Worm (Caenorhabditis elegans) whole organism, L4 larva: ENCODE measurements around the gene F54D5.23.
A peak's percentile ranks its signal among the peaks of the same experiment; 100 is the strongest.

Experiments
- F10B5.3 ChIP-seq: sonication (generic microtip); optimal IDR thresholded peaks from 2 replicates; lab custom pipeline; 2016; ENCODE audit warnings: mild to moderate bottlenecking, missing genetic modification characterization, missing compliant biosample characterization
- F37D6.2 ChIP-seq: sonication (generic microtip); optimal IDR thresholded peaks from 2 replicates; lab custom pipeline; 2016; ENCODE audit warnings: mild to moderate bottlenecking, missing genetic modification characterization, missing compliant biosample characterization
- F49E8.2 ChIP-seq: sonication (generic microtip); optimal IDR thresholded peaks from 2 replicates; lab custom pipeline; 2016; ENCODE audit warnings: missing compliant biosample characterization, mild to moderate bottlenecking, missing genetic modification characterization, borderline replicate concordance
- T20F7.1 ChIP-seq: fragments of 200-800 bp; sonication (Bioruptor generic); optimal IDR thresholded peaks from 2 replicates; lab custom pipeline; 2018; ENCODE audit warnings: mild to moderate bottlenecking, missing genetic modification characterization, missing compliant biosample characterization
- Y75B8A.6 ChIP-seq: fragments of 200-800 bp; sonication (Bioruptor generic); IDR thresholded peaks from 2 replicates; pipeline ENCODE4 v1.3.6; 2022; ENCODE audit warnings: missing genetic modification reagents, missing genetic modification characterization, missing compliant biosample characterization
- aha-1 ChIP-seq: fragments of 150-350 bp; peaks from one replicate; lab custom pipeline; 2014; ENCODE audit warnings: missing biosample characterization, missing genetic modification characterization
- aly-2 ChIP-seq: sonication (generic microtip); optimal IDR thresholded peaks from 2 replicates; lab custom pipeline; 2018; ENCODE audit warnings: missing biosample characterization, missing genetic modification characterization
- ama-1 ChIP-seq: fragments of 150-350 bp; optimal IDR thresholded peaks from 2 replicates; lab custom pipeline; 2014; ENCODE audit warnings: inconsistent platforms, mixed read lengths
- arid-1 ChIP-seq: fragments of 200-800 bp; sonication (Bioruptor generic); conservative IDR thresholded peaks from 2 replicates; pipeline ENCODE4 v1.3.6; 2022; ENCODE audit warnings: missing genetic modification reagents, missing genetic modification characterization, missing compliant biosample characterization
- ceh-20 ChIP-seq: fragments of 200-800 bp; sonication (Bioruptor generic); IDR thresholded peaks from 2 replicates; pipeline ENCODE4 v1.3.6; 2022; ENCODE audit warnings: missing genetic modification reagents, missing genetic modification characterization, missing compliant biosample characterization
- ceh-28 ChIP-seq: fragments of 150-350 bp; optimal IDR thresholded peaks from 2 replicates; lab custom pipeline; 2014; ENCODE audit warnings: missing biosample characterization, missing genetic modification reagents, missing genetic modification characterization
- ceh-32 ChIP-seq: sonication (generic microtip); optimal IDR thresholded peaks from 2 replicates; lab custom pipeline; 2016; ENCODE audit warnings: mild to moderate bottlenecking, missing genetic modification characterization, missing compliant biosample characterization; ENCODE audit not compliant: poor library complexity
- ces-1 ChIP-seq: fragments of 150-350 bp; sonication (generic microtip); optimal IDR thresholded peaks from 4 replicates; lab custom pipeline; 2014; ENCODE audit warnings: missing biosample characterization, missing genetic modification reagents, missing genetic modification characterization
- ctbp-1 ChIP-seq: fragments of 200-800 bp; sonication (Bioruptor generic); IDR thresholded peaks from 2 replicates; pipeline ENCODE4 v1.3.6; 2022; ENCODE audit warnings: missing genetic modification reagents, missing genetic modification characterization, missing compliant biosample characterization
- daf-19 ChIP-seq: fragments of 200-800 bp; sonication (Bioruptor generic); conservative IDR thresholded peaks from 2 replicates; pipeline ENCODE4 v1.3.6; 2022; ENCODE audit warnings: missing genetic modification characterization, missing compliant biosample characterization
- daf-8 ChIP-seq: fragments of 200-800 bp; sonication (Bioruptor generic); IDR thresholded peaks from 2 replicates; pipeline ENCODE4 v1.3.6; 2022; ENCODE audit warnings: missing genetic modification characterization, missing compliant biosample characterization
- dmd-6 ChIP-seq: fragments of 200-800 bp; sonication (Bioruptor generic); IDR thresholded peaks from 2 replicates; pipeline ENCODE4 v1.3.6; 2022; ENCODE audit warnings: missing genetic modification reagents, missing genetic modification characterization, missing compliant biosample characterization
- dmd-8 ChIP-seq: fragments of 200-800 bp; sonication (Bioruptor generic); IDR thresholded peaks from 2 replicates; pipeline ENCODE4 v1.3.6; 2022; ENCODE audit warnings: missing genetic modification characterization, missing compliant biosample characterization
- dve-1 ChIP-seq: sonication (generic microtip); optimal IDR thresholded peaks from 2 replicates; lab custom pipeline; 2017; ENCODE audit warnings: antibody characterized with exemption, mild to moderate bottlenecking, missing genetic modification characterization, missing compliant biosample characterization; ENCODE audit not compliant: insufficient read depth
- egl-27 ChIP-seq: sonication (generic microtip); optimal IDR thresholded peaks from 3 replicates; lab custom pipeline; 2017; ENCODE audit warnings: missing biosample characterization, missing genetic modification reagents, missing genetic modification characterization
- egl-43 ChIP-seq: fragments of 200-800 bp; sonication (Bioruptor generic); IDR thresholded peaks from 2 replicates; pipeline ENCODE4 v1.3.6; 2022; ENCODE audit warnings: missing genetic modification reagents, missing genetic modification characterization, missing compliant biosample characterization
- fkh-10 ChIP-seq: fragments of 150-350 bp; optimal IDR thresholded peaks from 2 replicates; lab custom pipeline; 2014; ENCODE audit warnings: missing biosample characterization, missing genetic modification reagents, missing genetic modification characterization
- lin-15B ChIP-seq: fragments of 150-350 bp; sonication (generic microtip); optimal IDR thresholded peaks from 3 replicates; lab custom pipeline; 2014; ENCODE audit warnings: missing biosample characterization, missing genetic modification characterization
- lin-29 ChIP-seq: fragments of 200-800 bp; sonication (Bioruptor generic); IDR thresholded peaks from 2 replicates; pipeline ENCODE4 v1.3.6; 2022; ENCODE audit warnings: missing genetic modification reagents, missing genetic modification characterization, missing compliant biosample characterization
- lin-38 ChIP-seq: fragments of 200-800 bp; sonication (Bioruptor generic); IDR thresholded peaks from 2 replicates; pipeline ENCODE4 v1.3.6; 2022; ENCODE audit warnings: missing genetic modification reagents, missing genetic modification characterization, missing compliant biosample characterization
- lsy-2 ChIP-seq, 2 experiments: fragments of 150-350 bp in 1 of 2; sonication (generic microtip) in 1 of 2; optimal IDR thresholded peaks; 2 replicates each; lab custom pipeline; 2014 to 2017; ENCODE audit warnings: missing biosample characterization in 2 of 2, missing genetic modification characterization in 2 of 2
- mdl-1 ChIP-seq, 2 experiments: fragments of 150-350 bp in 1 of 2; sonication (generic microtip) in 1 of 2; optimal IDR thresholded peaks; 2 replicates each; lab custom pipeline; 2014 to 2017; ENCODE audit warnings: missing biosample characterization in 2 of 2, missing genetic modification characterization in 2 of 2
- mxl-2 ChIP-seq: fragments of 200-800 bp; sonication (Bioruptor generic); conservative IDR thresholded peaks from 2 replicates; pipeline ENCODE4 v1.3.6; 2022; ENCODE audit warnings: missing genetic modification reagents, missing genetic modification characterization, missing compliant biosample characterization
- nhr-11 ChIP-seq: fragments of 150-350 bp; optimal IDR thresholded peaks from 2 replicates; lab custom pipeline; 2014; ENCODE audit warnings: missing biosample characterization, missing genetic modification characterization
- nhr-111 ChIP-seq: fragments of 200-800 bp; sonication (Bioruptor generic); optimal IDR thresholded peaks from 2 replicates; lab custom pipeline; 2018; ENCODE audit warnings: mild to moderate bottlenecking, missing genetic modification characterization, missing compliant biosample characterization
- nhr-237 ChIP-seq: sonication (generic microtip); optimal IDR thresholded peaks from 2 replicates; lab custom pipeline; 2017; ENCODE audit warnings: missing biosample characterization, missing genetic modification characterization
- nhr-28 ChIP-seq: fragments of 150-350 bp; optimal IDR thresholded peaks from 2 replicates; lab custom pipeline; 2014; ENCODE audit warnings: missing biosample characterization, missing genetic modification characterization
- nhr-41 ChIP-seq: fragments of 200-800 bp; sonication (Bioruptor generic); IDR thresholded peaks from 2 replicates; pipeline ENCODE4 v1.3.6; 2022; ENCODE audit warnings: missing genetic modification reagents, missing genetic modification characterization, missing compliant biosample characterization
- nhr-42 ChIP-seq: fragments of 200-800 bp; sonication (Bioruptor generic); IDR thresholded peaks from 2 replicates; pipeline ENCODE4 v1.3.6; 2022; ENCODE audit warnings: missing genetic modification characterization, missing compliant biosample characterization
- nhr-6 ChIP-seq: fragments of 150-350 bp; optimal IDR thresholded peaks from 2 replicates; lab custom pipeline; 2014; ENCODE audit warnings: missing biosample characterization, missing genetic modification characterization
- php-3 ChIP-seq: fragments of 200-800 bp; sonication (Bioruptor generic); IDR thresholded peaks from 2 replicates; pipeline ENCODE4 v1.3.6; 2022; ENCODE audit warnings: missing genetic modification reagents, missing genetic modification characterization, missing compliant biosample characterization
- rbr-2 ChIP-seq: sonication (generic microtip); optimal IDR thresholded peaks from 2 replicates; lab custom pipeline; 2016; ENCODE audit warnings: missing genotype, missing genetic modification characterization, missing compliant biosample characterization
- set-16 ChIP-seq: fragments of 200-800 bp; sonication (Bioruptor generic); IDR thresholded peaks from 2 replicates; pipeline ENCODE4 v1.3.6; 2022; ENCODE audit warnings: missing genetic modification reagents, missing genetic modification characterization, missing compliant biosample characterization
- spr-1 ChIP-seq: sonication (generic microtip); optimal IDR thresholded peaks from 2 replicates; lab custom pipeline; 2016; ENCODE audit warnings: mild to moderate bottlenecking, missing genetic modification characterization, missing compliant biosample characterization
- spr-3 ChIP-seq: fragments of 200-800 bp; sonication (Bioruptor generic); optimal IDR thresholded peaks from 2 replicates; lab custom pipeline; 2018; ENCODE audit warnings: mild to moderate bottlenecking, missing genetic modification characterization, missing compliant biosample characterization
- unc-62 ChIP-seq, 3 experiments: fragments of 150-350 bp in 1 of 3; sonication (generic microtip); optimal IDR thresholded peaks in 2 of 3; peaks in 1 of 3; 1 replicate in 1 of 3; 2 replicates in 2 of 3; lab custom pipeline; 2014 to 2017; ENCODE audit warnings: missing biosample characterization in 3 of 3, missing genetic modification characterization in 3 of 3, missing genetic modification reagents in 3 of 3, missing genotype in 1 of 3
- vab-7 ChIP-seq: fragments of 200-800 bp; sonication (Bioruptor generic); IDR thresholded peaks from 2 replicates; pipeline ENCODE4 v1.3.6; 2022; ENCODE audit warnings: missing genetic modification reagents, missing genetic modification characterization, missing compliant biosample characterization
- zag-1 ChIP-seq: fragments of 150-350 bp; optimal IDR thresholded peaks from 2 replicates; lab custom pipeline; 2014; ENCODE audit warnings: missing biosample characterization, missing genetic modification characterization
- zfp-3 ChIP-seq: fragments of 200-800 bp; sonication (Bioruptor generic); conservative IDR thresholded peaks from 2 replicates; pipeline ENCODE4 v1.3.6; 2022; ENCODE audit warnings: missing genetic modification reagents, missing genetic modification characterization, missing compliant biosample characterization
- zip-2 ChIP-seq: fragments of 150-350 bp; optimal IDR thresholded peaks from 2 replicates; lab custom pipeline; 2014; ENCODE audit warnings: missing biosample characterization, missing genetic modification characterization

The F54D5.23 gene

DNA sequence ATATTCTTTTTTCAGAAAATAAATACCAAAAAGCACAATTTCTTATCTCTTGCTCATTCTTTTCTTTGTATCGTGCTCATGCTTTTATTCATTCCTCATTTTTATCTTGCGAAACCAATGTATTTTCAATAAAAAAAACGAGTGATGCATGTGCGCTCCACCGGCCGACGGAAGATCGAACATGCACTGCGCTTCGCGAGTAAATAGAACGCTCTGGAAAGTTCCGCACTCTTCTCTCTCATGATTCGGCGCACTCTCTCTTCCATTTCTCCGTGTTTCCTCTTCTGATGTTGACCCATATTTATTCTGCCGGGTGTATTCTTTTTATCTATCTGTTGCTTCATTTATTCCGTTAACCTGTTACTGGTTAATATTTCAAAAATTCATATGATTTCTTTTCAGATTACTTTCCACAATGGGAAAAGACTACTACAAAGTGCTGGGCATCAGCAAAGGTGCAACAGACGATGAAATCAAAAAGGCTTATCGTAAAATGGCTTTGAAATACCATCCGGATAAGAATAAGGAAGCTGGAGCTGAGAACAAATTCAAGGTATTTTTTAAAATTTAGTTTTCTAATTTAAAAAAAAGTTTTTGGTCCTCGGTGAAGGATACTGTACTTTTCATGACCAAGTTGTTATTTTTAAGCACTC, 23.7 kb downstream of the F54D5.23 start, which contains the start of gene dnj-13 (continued):
- peak; percentile 77 for TF ChIP-seq set-16 (GFP tag; lab: Robert Waterston, UW)
- TF ChIP-seq mxl-2 (GFP tag; lab: Robert Waterston, UW): peak; percentile 55; the same call in 1 of the 2 replicates
- peak; percentile 95 for TF ChIP-seq spr-1
- peak; percentile 28 for TF ChIP-seq ceh-32
- TF ChIP-seq dmd-6: peak; percentile 95
- TF ChIP-seq nhr-28: peak; percentile 85
- TF ChIP-seq dmd-8 (GFP tag; lab: Robert Waterston, UW): peak; percentile 84
- no peak for TF ChIP-seq ces-1 (GFP tag; lab: Kevin White, UChicago)
- TF ChIP-seq spr-3: peak; percentile 94
- TF ChIP-seq nhr-111 (GFP tag; lab: Kevin White, UChicago): peak; percentile 96
- peak; percentile 96 for TF ChIP-seq nhr-11 (tag; lab: Kevin White, UChicago)
- TF ChIP-seq daf-19 (GFP tag; lab: Robert Waterston, UW): no peak
- TF ChIP-seq F49E8.2 (tag; lab: Kevin White, UChicago): peak; percentile 94
- no peak for TF ChIP-seq aly-2 (tag; lab: Kevin White, UChicago)
- peak; percentile 80 for TF ChIP-seq nhr-6 (tag; lab: Kevin White, UChicago)
- TF ChIP-seq nhr-41 (GFP tag; lab: Robert Waterston, UW): peak; percentile 94
- TF ChIP-seq dve-1 (tag; lab: Kevin White, UChicago): peak; percentile 98
- TF ChIP-seq zfp-3 (GFP tag; lab: Robert Waterston, UW): peak; percentile 98

DNA sequence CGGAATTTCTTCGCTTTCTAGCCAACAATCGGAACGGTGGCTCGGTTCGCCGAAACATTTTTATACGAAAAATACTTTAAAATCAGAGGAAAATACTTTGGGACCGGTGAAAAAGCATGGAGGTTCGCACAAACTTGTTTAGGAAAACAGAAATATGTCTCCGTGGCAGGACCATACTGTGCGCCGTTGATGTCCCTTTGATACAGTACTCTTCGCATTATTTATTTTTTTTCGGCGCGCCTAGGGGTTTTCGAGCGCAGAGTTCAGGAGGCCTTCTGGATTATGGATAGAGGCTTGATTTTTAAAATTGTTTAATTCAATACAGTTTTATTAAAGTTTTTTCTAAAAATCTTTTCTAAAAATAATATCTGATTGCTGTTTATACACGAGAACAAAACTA, 24.4 kb downstream of the F54D5.23 start, which contains the start of gene F54D5.9:
Gene F54D5.9 (minus strand): TSS at position 115 of the 400 bp plus-strand sequence.
- TF ChIP-seq dve-1 (tag; lab: Kevin White, UChicago): no peak
- TF ChIP-seq lin-38 (GFP tag; lab: Robert Waterston, UW): peak; percentile 14

DNA sequence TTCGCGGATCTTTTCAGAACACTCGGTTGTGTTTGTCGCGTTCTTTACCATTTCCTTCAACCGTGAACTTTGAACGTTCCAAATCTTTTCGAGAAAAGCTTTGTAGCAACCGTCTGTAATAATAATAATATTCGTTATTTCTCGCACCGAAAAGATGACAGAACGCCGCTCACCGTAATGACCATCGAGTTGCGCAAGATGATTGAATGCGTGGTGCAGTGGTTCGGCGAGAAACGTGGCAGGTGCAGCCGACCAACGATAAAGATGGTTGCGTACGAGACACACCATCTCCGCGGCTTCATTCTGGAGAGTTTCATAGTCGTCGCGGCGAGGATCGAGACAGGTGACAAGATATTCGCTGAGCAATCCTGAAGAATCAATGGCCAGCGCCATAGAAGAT, 26.1 kb downstream of the F54D5.23 start:
- no peak for TF ChIP-seq ctbp-1 (GFP tag; lab: Robert Waterston, UW)
- TF ChIP-seq rbr-2 (tag; lab: Kevin White, UChicago): no peak
- TF ChIP-seq egl-43 (GFP tag; lab: Robert Waterston, UW): no peak
- no peak for TF ChIP-seq lin-38 (GFP tag; lab: Robert Waterston, UW)
- no peak for TF ChIP-seq lin-29
- no peak for TF ChIP-seq daf-8 (GFP tag; lab: Robert Waterston, UW)
- TF ChIP-seq unc-62 (GFP tag; optimal IDR thresholded peaks at IDR 0.05 in 1 of 2; lab: Kevin White, UChicago): no peak
- TF ChIP-seq unc-62 (tag; optimal IDR thresholded peaks at IDR 0.05; lab: Kevin White, UChicago): no peak
- no peak for TF ChIP-seq dmd-8 (GFP tag; lab: Robert Waterston, UW)
- no peak for TF ChIP-seq nhr-111 (GFP tag; lab: Kevin White, UChicago)
- no peak for TF ChIP-seq Y75B8A.6 (GFP tag; lab: Robert Waterston, UW)
- no peak for TF ChIP-seq aha-1 (tag; lab: Kevin White, UChicago)
- no peak for TF ChIP-seq lsy-2 (tag; optimal IDR thresholded peaks at IDR 0.05; lab: Kevin White, UChicago)
- no peak for TF ChIP-seq zag-1 (tag; lab: Kevin White, UChicago)
- TF ChIP-seq dmd-6: no peak
- no peak for TF ChIP-seq ceh-20
- TF ChIP-seq php-3 (GFP tag; lab: Robert Waterston, UW): no peak
- no peak for TF ChIP-seq T20F7.1
- no peak for TF ChIP-seq arid-1 (GFP tag; lab: Robert Waterston, UW)
- no peak for TF ChIP-seq daf-19 (GFP tag; lab: Robert Waterston, UW)

DNA sequence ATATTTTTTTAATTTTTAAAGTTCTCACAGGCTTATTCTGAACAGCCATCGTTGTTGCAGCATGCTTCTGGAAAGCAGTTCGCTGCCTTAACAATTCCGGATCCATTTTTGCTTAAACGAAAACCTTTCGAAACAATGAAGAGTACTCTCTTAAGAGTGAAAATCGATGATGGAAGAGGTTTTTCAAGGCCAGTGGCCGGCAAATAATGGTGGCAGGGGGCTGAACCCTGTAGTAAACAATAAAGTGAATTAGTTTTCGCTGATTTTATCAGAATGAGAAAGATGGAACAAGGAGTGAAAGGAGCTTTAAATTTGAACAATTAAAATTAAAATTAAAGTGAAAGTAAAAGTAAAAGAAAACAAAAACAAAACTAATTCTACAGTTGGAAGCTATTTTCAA, 26.7 kb downstream of the F54D5.23 start, which contains the start of gene gtf-2E2:
Gene gtf-2E2 (minus strand): TSS at position 111 of the 400 bp plus-strand sequence.
- TF ChIP-seq egl-27 (no peak), mxl-2 (GFP tag; lab: Robert Waterston, UW) (no peak), vab-7 (GFP tag; lab: Robert Waterston, UW) (no peak), F37D6.2 (tag; lab: Kevin White, UChicago) (no peak), zip-2 (no peak), nhr-41 (GFP tag; lab: Robert Waterston, UW) (no peak), F10B5.3 (tag; lab: Kevin White, UChicago) (no peak), nhr-237 (tag; lab: Kevin White, UChicago) (no peak), fkh-10 (GFP tag; lab: Kevin White, UChicago) (no peak), zfp-3 (GFP tag; lab: Robert Waterston, UW) (no peak), mdl-1 (tag; optimal IDR thresholded peaks at IDR 0.05; lab: Kevin White, UChicago) (no peak), nhr-42 (GFP tag; lab: Robert Waterston, UW) (no peak), ceh-28 (tag; lab: Kevin White, UChicago) (peak; percentile 47), lin-15B (tag; lab: Kevin White, UChicago) (no peak), ama-1 (lab: Kevin White, UChicago) (peak; percentile 32)
